Worm (Caenorhabditis elegans): ENCODE measurements around the gene W02D7.4.
A peak's percentile ranks its signal among the peaks of the same experiment; 100 is the strongest.

Gene W02D7.4

ce11 chrV:8250208-8250607 lies 47.2 kb downstream of the W02D7.4 start, which contains the start of gene C16D9.6:
TSS of gene C16D9.6 (minus strand) at chrV:8250308.
- TF ChIP-seq aptf-2 (GFP tag; conservative IDR thresholded peaks at IDR 0.05): no peak
- TF ChIP-seq lin-40 (tag; optimal IDR thresholded peaks at IDR 0.05): no peak
- no peak for TF ChIP-seq Y67H2A.10 (GFP tag; conservative IDR thresholded peaks at IDR 0.05)
- no peak for TF ChIP-seq ceh-91 (GFP tag; IDR thresholded peaks at IDR 0.05)
- no peak for TF ChIP-seq ceh-58 (GFP tag; IDR thresholded peaks at IDR 0.05)
- no peak for TF ChIP-seq ceh-79 (tag; optimal IDR thresholded peaks at IDR 0.05)
- TF ChIP-seq F23B12.7 (tag; optimal IDR thresholded peaks at IDR 0.05; ENCODE audit: insufficient read depth): no peak
- no peak for TF ChIP-seq lag-1 (GFP tag; IDR thresholded peaks at IDR 0.05)
- no peak for TF ChIP-seq chd-7 (tag; optimal IDR thresholded peaks at IDR 0.05)

ce11 chrV:8247311-8248105 lies 49.9 kb downstream of the W02D7.4 start:
- peak; percentile 86 for TF ChIP-seq F23B12.7 (tag; optimal IDR thresholded peaks at IDR 0.05; ENCODE audit: insufficient read depth)
- TF ChIP-seq hlh-26 (GFP tag; conservative IDR thresholded peaks at IDR 0.05): no peak
- TF ChIP-seq athp-1 (tag; optimal IDR thresholded peaks at IDR 0.05): no peak
- no peak for TF ChIP-seq nhr-120 (GFP tag; IDR thresholded peaks at IDR 0.05)
- TF ChIP-seq T07F8.4 (tag; optimal IDR thresholded peaks at IDR 0.05): no peak
- no peak for TF ChIP-seq chd-7 (tag; optimal IDR thresholded peaks at IDR 0.05)
- TF ChIP-seq tbp1 (GFP tag; optimal IDR thresholded peaks at IDR 0.05): peak; percentile 88
- no peak for TF ChIP-seq sdz-38 (tag; optimal IDR thresholded peaks at IDR 0.05)
- peak; percentile 70 for TF ChIP-seq C17E4.6 (GFP tag; IDR thresholded peaks at IDR 0.05)
- peak; percentile 53 for TF ChIP-seq madf-8 (GFP tag; conservative IDR thresholded peaks at IDR 0.05)
- TF ChIP-seq ceh-58 (GFP tag; IDR thresholded peaks at IDR 0.05): no peak
- no peak for TF ChIP-seq attf-5 (GFP tag; optimal IDR thresholded peaks at IDR 0.05)
- TF ChIP-seq Y79H2A.3 (GFP tag; conservative IDR thresholded peaks at IDR 0.05): no peak
- TF ChIP-seq ztf-28 (GFP tag; IDR thresholded peaks at IDR 0.05): no peak
- TF ChIP-seq ZK185.1 (tag; optimal IDR thresholded peaks at IDR 0.05; ENCODE audit: poor library complexity, severe bottlenecking): peak; percentile 39
- TF ChIP-seq unc-130 (GFP tag; optimal IDR thresholded peaks at IDR 0.05): peak; percentile 72
- no peak for TF ChIP-seq bed-2 (GFP tag; IDR thresholded peaks at IDR 0.05)
- peak; percentile 96 for TF ChIP-seq F49E8.2 (tag; optimal IDR thresholded peaks at IDR 0.05; ENCODE audit: insufficient read depth)
- peak; percentile 42 for TF ChIP-seq mxl-1 (tag; optimal IDR thresholded peaks at IDR 0.05)
- no peak for TF ChIP-seq ceh-79 (tag; optimal IDR thresholded peaks at IDR 0.05)
- peak; percentile 97 for TF ChIP-seq him-1 (tag; optimal IDR thresholded peaks at IDR 0.05)
- TF ChIP-seq ztf-25 (GFP tag; IDR thresholded peaks at IDR 0.05): no peak
- no peak for TF ChIP-seq egrh-3 (GFP tag; IDR thresholded peaks at IDR 0.05)
- peak; percentile 39 for TF ChIP-seq madf-10 (tag; optimal IDR thresholded peaks at IDR 0.05)
- TF ChIP-seq rec-8 (tag; optimal IDR thresholded peaks at IDR 0.05): peak in 1 of 2 experiments; percentile 17
- TF ChIP-seq T26A5.8 (tag; optimal IDR thresholded peaks at IDR 0.05): no peak
- peak; percentile 94 for TF ChIP-seq attf-6 (GFP tag; IDR thresholded peaks at IDR 0.05)
- 0 out of 2 replicates have a peak, but pooled peaks have one; percentile 24 for TF ChIP-seq ceh-91 (GFP tag; IDR thresholded peaks at IDR 0.05)
- no peak for TF ChIP-seq nhr-27 (tag; optimal IDR thresholded peaks at IDR 0.05)
- peak; percentile 98 for TF ChIP-seq pbrm-1 (GFP tag; IDR thresholded peaks at IDR 0.05)
- peak; percentile 29 for TF ChIP-seq mes-4 (tag; optimal IDR thresholded peaks at IDR 0.05)
- TF ChIP-seq nfyb-1 (GFP tag; IDR thresholded peaks at IDR 0.05): peak; percentile 64; the same call in 1 of the 2 replicates
- no peak for TF ChIP-seq F37B4.10 (GFP tag; IDR thresholded peaks at IDR 0.05)
- peak; percentile 16 for TF ChIP-seq nhr-80 (tag; optimal IDR thresholded peaks at IDR 0.05)
- TF ChIP-seq B0261.1 (tag; optimal IDR thresholded peaks at IDR 0.05): peak; percentile 69
- peak; percentile 97 for TF ChIP-seq snpc-3.4 (tag; optimal IDR thresholded peaks at IDR 0.05)
- peak; percentile 99 for TF ChIP-seq snpc-4 (GFP tag; optimal IDR thresholded peaks at IDR 0.05)
- peak; percentile 97 to 100 (median 99) for TF ChIP-seq snpc-4 (tag; optimal IDR thresholded peaks at IDR 0.05)
- no peak for TF ChIP-seq gei-17 (GFP tag; optimal IDR thresholded peaks at IDR 0.05)
- peak; percentile 82 for TF ChIP-seq Y53G8AR.9 (GFP tag; conservative IDR thresholded peaks at IDR 0.05)
- TF ChIP-seq F52B5.7 (tag; optimal IDR thresholded peaks at IDR 0.05): no peak

Measured in whole organism, young adult.